Worm (Caenorhabditis elegans): Measurements from ENCODE around the gene acaa-2.

DNA sequence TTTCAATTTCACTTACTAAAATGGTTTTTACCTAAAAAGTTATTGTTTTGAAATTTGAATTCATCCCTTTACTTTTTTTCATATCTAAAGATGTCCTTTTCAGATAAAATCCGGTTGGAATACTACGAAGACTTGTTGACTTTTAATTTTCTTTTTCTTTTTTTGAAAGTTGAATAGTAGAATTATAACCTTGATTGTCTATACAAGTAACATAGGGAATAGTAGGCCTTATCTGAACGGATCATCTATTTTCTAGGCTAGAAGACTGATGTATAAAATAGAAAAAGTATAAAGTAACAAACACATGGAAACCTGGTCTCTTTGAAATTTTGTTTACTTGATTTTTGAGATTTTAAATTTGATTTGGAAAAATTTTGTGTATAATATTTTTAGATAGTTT lies 36.1 kb downstream of the acaa-2 start:
- TF ChIP-seq unc-55 (GFP tag; optimal IDR thresholded peaks at IDR 0.05) (no peak), ceh-9 (tag; optimal IDR thresholded peaks at IDR 0.05) (no peak), nhr-11 (tag; optimal IDR thresholded peaks at IDR 0.05) (no peak), fkh-10 (GFP tag; optimal IDR thresholded peaks at IDR 0.05) (no peak), nhr-232 (tag; optimal IDR thresholded peaks at IDR 0.05) (no peak), pha-4 (tag; optimal IDR thresholded peaks at IDR 0.05) (no peak), ceh-24 (tag; optimal IDR thresholded peaks at IDR 0.05) (no peak), C38D4.7 (GFP tag; optimal IDR thresholded peaks at IDR 0.05) (no peak), unc-42 (tag; optimal IDR thresholded peaks at IDR 0.05) (no peak), sox-2 (GFP tag; IDR thresholded peaks at IDR 0.05) (no peak), F13H6.1 (tag; optimal IDR thresholded peaks at IDR 0.05) (no peak), pag-3 (tag; optimal IDR thresholded peaks at IDR 0.05; ENCODE audit: borderline replicate concordance) (no peak)

Measured in whole organism, late embryonic.